Fruit fly (Drosophila melanogaster) whole organism, embryonic: ENCODE data around the gene MP1.

Source experiments
- Abd-B ChIP-seq: fragments of 200-800 bp; sonication (Bioruptor generic); optimal IDR thresholded peaks from 2 replicates; lab custom pipeline; 2018; ENCODE audit warnings: missing biosample characterization, mild to moderate bottlenecking, missing genetic modification characterization, moderate library complexity
- CG10654 ChIP-seq: fragments of 200-800 bp; sonication (Bioruptor generic); optimal IDR thresholded peaks from 2 replicates; lab custom pipeline; 2016; ENCODE audit warnings: missing biosample characterization, missing genetic modification characterization
- CG11085 ChIP-seq: fragments of 200-800 bp; sonication (Bioruptor generic); IDR thresholded peaks from 2 replicates; pipeline ENCODE4 v1.3.6; 2022; ENCODE audit warnings: missing biosample characterization, missing genetic modification characterization
- CG13287 ChIP-seq: fragments of 200-800 bp; sonication (Bioruptor generic); IDR thresholded peaks from 2 replicates; pipeline ENCODE4 v1.3.6; 2022; ENCODE audit warnings: missing biosample characterization, missing genetic modification characterization; ENCODE audit not compliant: partially characterized antibody
- CG15479 ChIP-seq: fragments of 200-800 bp; sonication (Bioruptor generic); optimal IDR thresholded peaks from 3 replicates; lab custom pipeline; 2019; ENCODE audit warnings: missing biosample characterization, mild to moderate bottlenecking, missing genetic modification characterization, moderate library complexity
- CG15696 ChIP-seq: fragments of 200-800 bp; sonication (Bioruptor generic); optimal IDR thresholded peaks from 2 replicates; lab custom pipeline; 2019; ENCODE audit warnings: missing biosample characterization, mild to moderate bottlenecking, missing genetic modification characterization, moderate library complexity
- CG17829 ChIP-seq: fragments of 200-800 bp; optimal IDR thresholded peaks from 2 replicates; lab custom pipeline; 2019; ENCODE audit warnings: missing biosample characterization, mild to moderate bottlenecking, missing genetic modification characterization, moderate library complexity
- CG18599 ChIP-seq: fragments of 200-800 bp; sonication (Bioruptor generic); optimal IDR thresholded peaks from 3 replicates; lab custom pipeline; 2017; ENCODE audit warnings: missing biosample characterization, missing genetic modification characterization, mild to moderate bottlenecking, moderate library complexity, missing genetic modification reagents
- CG2120 ChIP-seq: fragments of 200-800 bp; sonication (Bioruptor generic); optimal IDR thresholded peaks from 3 replicates; lab custom pipeline; 2016; ENCODE audit warnings: missing biosample characterization, missing genetic modification characterization
- CG2202 ChIP-seq: fragments of 200-800 bp; sonication (Bioruptor generic); optimal IDR thresholded peaks from 2 replicates; lab custom pipeline; 2018; ENCODE audit warnings: missing biosample characterization, mild to moderate bottlenecking, missing genetic modification characterization
- CG2889 ChIP-seq: fragments of 200-800 bp; sonication (Bioruptor generic); IDR thresholded peaks from 3 replicates; pipeline ENCODE4 v1.3.6; 2022; ENCODE audit warnings: missing biosample characterization, missing genetic modification characterization
- CG6175 ChIP-seq: fragments of 200-800 bp; sonication (Bioruptor generic); IDR thresholded peaks from 3 replicates; pipeline ENCODE4 v1.3.6; 2022; ENCODE audit warnings: missing biosample characterization, missing genetic modification characterization
- CG6254 ChIP-seq: fragments of 200-800 bp; sonication (Bioruptor generic); optimal IDR thresholded peaks from 3 replicates; lab custom pipeline; 2017; ENCODE audit warnings: mild to moderate bottlenecking, missing biosample characterization, missing genetic modification reagents, missing genetic modification characterization
- CG6683 ChIP-seq: fragments of 200-800 bp; sonication (Bioruptor generic); optimal IDR thresholded peaks from 2 replicates; lab custom pipeline; 2017; ENCODE audit warnings: missing biosample characterization, mild to moderate bottlenecking, missing genetic modification characterization, missing genetic modification reagents
- CG7357 ChIP-seq: fragments of 200-800 bp; sonication (Bioruptor generic); IDR thresholded peaks from 3 replicates; pipeline ENCODE4 v1.3.6; 2022; ENCODE audit warnings: missing biosample characterization, missing genetic modification characterization
- CG7786 ChIP-seq: fragments of 200-800 bp; sonication (Bioruptor generic); optimal IDR thresholded peaks from 2 replicates; lab custom pipeline; 2016; ENCODE audit warnings: missing biosample characterization, missing genetic modification characterization
- CTCF ChIP-seq: fragments of 200-800 bp; sonication (Bioruptor generic); optimal IDR thresholded peaks from 2 replicates; lab custom pipeline; 2017; ENCODE audit warnings: missing biosample characterization, mild to moderate bottlenecking, missing genetic modification characterization, moderate library complexity
- Dek ChIP-seq: fragments of 200-800 bp; sonication (Bioruptor generic); optimal IDR thresholded peaks from 3 replicates; lab custom pipeline; 2019; ENCODE audit warnings: missing biosample characterization, mild to moderate bottlenecking, missing genetic modification characterization, moderate library complexity
- HHEX ChIP-seq: fragments of 200-800 bp; sonication (Bioruptor generic); optimal IDR thresholded peaks from 3 replicates; lab custom pipeline; 2017; ENCODE audit warnings: missing biosample characterization, mild to moderate bottlenecking, missing genetic modification characterization, missing genetic modification reagents
- HLH54F ChIP-seq: fragments of 200-800 bp; sonication (Bioruptor generic); optimal IDR thresholded peaks from 3 replicates; lab custom pipeline; 2016; ENCODE audit warnings: missing biosample characterization, missing genetic modification characterization
- Hr39 ChIP-seq: fragments of >200 bp; optimal IDR thresholded peaks from 2 replicates; lab custom pipeline; 2017
- Hr78 ChIP-seq, 2 experiments: fragments of 200-800 bp in 1 of 2; fragments of >200 bp in 1 of 2; sonication (Bioruptor generic) in 1 of 2; optimal IDR thresholded peaks; 2 replicates each; lab custom pipeline; 2017 to 2019; ENCODE audit warnings: missing biosample characterization in 2 of 2, missing genetic modification characterization in 2 of 2, mild to moderate bottlenecking in 1 of 2, moderate library complexity in 1 of 2
- Xrp1 ChIP-seq: fragments of 200-800 bp; sonication (Bioruptor generic); IDR thresholded peaks from 2 replicates; pipeline ENCODE4 v1.3.6; 2022; ENCODE audit warnings: missing biosample characterization, missing genetic modification characterization
- YL-1 ChIP-seq: fragments of 200-800 bp; sonication (Bioruptor generic); optimal IDR thresholded peaks from 3 replicates; lab custom pipeline; 2017; ENCODE audit warnings: missing biosample characterization, mild to moderate bottlenecking, missing genetic modification characterization
- aop ChIP-seq: fragments of 200-800 bp; sonication (Bioruptor generic); IDR thresholded peaks from 2 replicates; pipeline ENCODE4 v1.3.6; 2022; ENCODE audit warnings: missing biosample characterization, missing genetic modification characterization
- ap ChIP-seq: fragments of 200-800 bp; sonication (Bioruptor generic); IDR thresholded peaks from 2 replicates; pipeline ENCODE4 v1.3.6; 2022; ENCODE audit warnings: missing biosample characterization, missing genetic modification characterization
- bsh ChIP-seq, 2 experiments: fragments of 200-800 bp; sonication (Bioruptor generic); optimal IDR thresholded peaks; 2 replicates each; lab custom pipeline; 2017 to 2018; ENCODE audit warnings: mild to moderate bottlenecking in 2 of 2, missing biosample characterization in 2 of 2, missing genetic modification characterization in 2 of 2, moderate library complexity in 1 of 2
- dan ChIP-seq: fragments of 200-800 bp; sonication (Bioruptor generic); IDR thresholded peaks from 2 replicates; pipeline ENCODE4 v1.3.6; 2022; ENCODE audit warnings: missing biosample characterization, missing genetic modification characterization
- dati ChIP-seq: fragments of 200-800 bp; sonication (Bioruptor generic); IDR thresholded peaks from 2 replicates; pipeline ENCODE4 v1.3.6; 2022; ENCODE audit warnings: missing biosample characterization, missing genetic modification characterization
- disco-r ChIP-seq: fragments of 200-800 bp; sonication (Bioruptor generic); optimal IDR thresholded peaks from 2 replicates; lab custom pipeline; 2016; ENCODE audit warnings: missing biosample characterization, missing genetic modification characterization
- ems ChIP-seq: fragments of 200-800 bp; sonication (Bioruptor generic); optimal IDR thresholded peaks from 3 replicates; lab custom pipeline; 2016; ENCODE audit warnings: missing biosample characterization, missing genetic modification characterization
- fd102C ChIP-seq: fragments of 200-800 bp; sonication (Bioruptor generic); optimal IDR thresholded peaks from 2 replicates; lab custom pipeline; 2018; ENCODE audit warnings: missing biosample characterization, mild to moderate bottlenecking, missing genetic modification characterization, moderate library complexity
- gro ChIP-seq: fragments of 200-800 bp; sonication (Bioruptor generic); optimal IDR thresholded peaks from 2 replicates; lab custom pipeline; 2016; ENCODE audit warnings: missing biosample characterization, missing genetic modification characterization
- hkb ChIP-seq, 2 experiments: fragments of 200-800 bp in 1 of 2; fragments of >200 bp in 1 of 2; sonication (Bioruptor generic) in 1 of 2; IDR thresholded peaks in 1 of 2; optimal IDR thresholded peaks in 1 of 2; 2 replicates each; pipeline versions ENCODE4 v1.3.6 to Lab custom; 2017 to 2022; ENCODE audit warnings: missing biosample characterization in 1 of 2, missing genetic modification characterization in 1 of 2
- klu ChIP-seq: fragments of 200-800 bp; sonication (Bioruptor generic); IDR thresholded peaks from 2 replicates; pipeline ENCODE4 v1.3.6; 2022; ENCODE audit warnings: missing biosample characterization, missing genetic modification characterization
- lilli ChIP-seq: fragments of 200-800 bp; sonication (Bioruptor generic); optimal IDR thresholded peaks from 3 replicates; lab custom pipeline; 2016; ENCODE audit warnings: missing biosample characterization, missing genetic modification characterization
- odd ChIP-seq: fragments of 200-800 bp; sonication (Bioruptor generic); optimal IDR thresholded peaks from 2 replicates; lab custom pipeline; 2017; ENCODE audit warnings: missing biosample characterization, mild to moderate bottlenecking, missing genetic modification characterization
- onecut ChIP-seq: fragments of 200-800 bp; sonication (Bioruptor generic); IDR thresholded peaks from 2 replicates; pipeline ENCODE4 v1.3.6; 2022; ENCODE audit warnings: missing biosample characterization, missing genetic modification characterization
- peb ChIP-seq: fragments of 200-800 bp; sonication (Bioruptor generic); IDR thresholded peaks from 2 replicates; pipeline ENCODE4 v1.3.6; 2022; ENCODE audit warnings: missing biosample characterization, missing genetic modification characterization
- prd ChIP-seq, 3 experiments: fragments of >200 bp in 2 of 3; fragments of 200-800 bp in 1 of 3; sonication (Bioruptor generic) in 1 of 3; optimal IDR thresholded peaks in 2 of 3; IDR thresholded peaks in 1 of 3; 2 replicates in 2 of 3; 3 replicates in 1 of 3; pipeline versions ENCODE4 v1.3.6 to Lab custom; 2017 to 2022; ENCODE audit warnings: missing biosample characterization in 1 of 3, missing genetic modification characterization in 1 of 3
- pros ChIP-seq: fragments of 200-800 bp; sonication (Bioruptor generic); optimal IDR thresholded peaks from 3 replicates; lab custom pipeline; 2019; ENCODE audit warnings: missing biosample characterization, mild to moderate bottlenecking, missing genetic modification characterization, moderate library complexity
- schlank ChIP-seq: fragments of 200-800 bp; sonication (Bioruptor generic); optimal IDR thresholded peaks from 2 replicates; lab custom pipeline; 2018; ENCODE audit warnings: missing biosample characterization, mild to moderate bottlenecking, missing genetic modification characterization
- scrt ChIP-seq: fragments of 200-800 bp; sonication (Bioruptor generic); optimal IDR thresholded peaks from 2 replicates; lab custom pipeline; 2018; ENCODE audit warnings: missing biosample characterization, mild to moderate bottlenecking, missing genetic modification characterization, moderate library complexity
- sug ChIP-seq: fragments of 200-800 bp; optimal IDR thresholded peaks from 2 replicates; lab custom pipeline; 2019; ENCODE audit warnings: missing biosample characterization, mild to moderate bottlenecking, missing genetic modification characterization, moderate library complexity
- tll ChIP-seq, 2 experiments: fragments of 200-800 bp in 1 of 2; fragments of >200 bp in 1 of 2; sonication (Bioruptor generic) in 1 of 2; optimal IDR thresholded peaks; 2 replicates each; lab custom pipeline; 2017 to 2019; ENCODE audit warnings: missing biosample characterization in 2 of 2, missing genetic modification characterization in 2 of 2, mild to moderate bottlenecking in 1 of 2, moderate library complexity in 1 of 2
- tna ChIP-seq: fragments of 200-800 bp; sonication (Bioruptor generic); IDR thresholded peaks from 2 replicates; pipeline ENCODE4 v1.3.6; 2022; ENCODE audit warnings: missing biosample characterization, missing genetic modification characterization; ENCODE audit not compliant: partially characterized antibody
- twi ChIP-seq: fragments of 200-800 bp; optimal IDR thresholded peaks from 2 replicates; lab custom pipeline; 2019; ENCODE audit warnings: missing biosample characterization, mild to moderate bottlenecking, missing genetic modification characterization, moderate library complexity
- vfl ChIP-seq: fragments of 200-800 bp; sonication (Bioruptor generic); optimal IDR thresholded peaks from 2 replicates; lab custom pipeline; 2016; ENCODE audit warnings: missing biosample characterization, missing genetic modification characterization
- wek ChIP-seq: fragments of 200-800 bp; sonication (Bioruptor generic); optimal IDR thresholded peaks from 3 replicates; lab custom pipeline; 2018; ENCODE audit warnings: missing biosample characterization, mild to moderate bottlenecking, missing genetic modification characterization, moderate library complexity
- zfh2 ChIP-seq: fragments of 200-800 bp; sonication (Bioruptor generic); optimal IDR thresholded peaks from 2 replicates; lab custom pipeline; 2016; ENCODE audit warnings: missing biosample characterization, missing genetic modification characterization

MP1 gene

dm6 chr3R:4346636-4347035 is 38.9 kb downstream of the MP1 start, which contains the start of gene hkb (continued):
- TF ChIP-seq Xrp1 (GFP tag; lab: Robert Waterston, UW) (no peak), wek (GFP tag; lab: Kevin White, UChicago) (no peak), twi (peak; percentile 51), Dek (tag; lab: Kevin White, UChicago) (no peak), YL-1 (GFP tag; lab: Kevin White, UChicago) (no peak), tll (GFP tag; optimal IDR thresholded peaks at IDR 0.05; lab: Kevin White, UChicago) (peak in 1 of 2 experiments; percentile 71), Abd-B (GFP tag; lab: Kevin White, UChicago) (no peak), CG15696 (tag; lab: Kevin White, UChicago) (no peak), klu (GFP tag; lab: Robert Waterston, UW) (no peak), CG6254 (GFP tag; lab: Kevin White, UChicago) (no peak), peb (GFP tag; lab: Robert Waterston, UW) (no peak), CG13287 (GFP tag; lab: Robert Waterston, UW) (no peak), CG6683 (GFP tag; lab: Kevin White, UChicago) (no peak), Hr78 (GFP tag; optimal IDR thresholded peaks at IDR 0.05; lab: Kevin White, UChicago) (no peak), CTCF (GFP tag; lab: Kevin White, UChicago) (no peak), CG2202 (tag; lab: Kevin White, UChicago) (no peak), CG2889 (GFP tag; lab: Robert Waterston, UW) (no peak), Hr39 (lab: Kevin White, UChicago) (peak; percentile 83), dati (GFP tag; lab: Robert Waterston, UW) (no peak), fd102C (no peak), vfl (GFP tag; lab: Kevin White, UChicago) (peak; percentile 6), odd (GFP tag; lab: Kevin White, UChicago) (no peak), CG7786 (no peak), aop (GFP tag; lab: Robert Waterston, UW) (no peak), CG6175 (no peak), scrt (no peak), sug (tag; lab: Kevin White, UChicago) (no peak), CG7357 (no peak), CG15479 (GFP tag; lab: Kevin White, UChicago) (peak; percentile 51), hkb (optimal IDR thresholded peaks at IDR 0.05; lab: Kevin White, UChicago) (no peak), hkb (GFP tag; IDR thresholded peaks at IDR 0.05; lab: Robert Waterston, UW) (peak; percentile 37; the same call in 1 of the 2 replicates), disco-r (GFP tag; lab: Kevin White, UChicago) (no peak), CG11085 (no peak), ems (GFP tag; lab: Kevin White, UChicago) (no peak), CG10654 (GFP tag; lab: Kevin White, UChicago) (no peak), CG17829 (tag; lab: Kevin White, UChicago) (peak; percentile 5), zfh2 (GFP tag; lab: Kevin White, UChicago) (no peak), ap (GFP tag; lab: Robert Waterston, UW) (no peak), bsh (GFP tag; optimal IDR thresholded peaks at IDR 0.05; lab: Kevin White, UChicago) (no peak), tna (no peak), lilli (GFP tag; lab: Kevin White, UChicago) (no peak), CG2120 (no peak), onecut (GFP tag; lab: Robert Waterston, UW) (peak; percentile 98), prd (optimal IDR thresholded peaks at IDR 0.05; lab: Kevin White, UChicago) (no peak), prd (GFP tag; IDR thresholded peaks at IDR 0.05; lab: Robert Waterston, UW) (no peak; the same call in 2 of the 3 replicates), HLH54F (GFP tag; lab: Kevin White, UChicago) (no peak), gro (no peak), CG18599 (GFP tag; lab: Kevin White, UChicago) (no peak), HHEX (GFP tag; lab: Kevin White, UChicago) (no peak), schlank (no peak), dan (GFP tag; lab: Robert Waterston, UW) (no peak), pros (GFP tag; lab: Kevin White, UChicago) (peak; percentile 41)
- TF ChIP-seq, all 482 proteins: peak for 24
